Fruit fly (Drosophila melanogaster) whole organism, embryonic: ENCODE results near the gene CG10324.

Experiments
- Atf3 ChIP-seq: fragments of 200-800 bp; sonication (Bioruptor generic); optimal IDR thresholded peaks from 3 replicates; lab custom pipeline; 2016; ENCODE audit warnings: missing biosample characterization, missing genetic modification characterization
- CG11456 ChIP-seq: fragments of 200-800 bp; sonication (Bioruptor generic); IDR thresholded peaks from 3 replicates; pipeline ENCODE4 v1.3.6; 2022; ENCODE audit warnings: missing biosample characterization, missing genetic modification characterization
- CG11695 ChIP-seq: fragments of 200-800 bp; sonication (Bioruptor generic); IDR thresholded peaks from 3 replicates; pipeline ENCODE4 v1.3.6; 2022; ENCODE audit warnings: missing biosample characterization, missing genetic modification characterization
- CG12071 ChIP-seq: fragments of 200-800 bp; sonication (Bioruptor generic); optimal IDR thresholded peaks from 3 replicates; lab custom pipeline; 2018; ENCODE audit warnings: missing biosample characterization, mild to moderate bottlenecking, missing genetic modification characterization
- CG12391 ChIP-seq: fragments of 200-800 bp; sonication (Bioruptor generic); optimal IDR thresholded peaks from 3 replicates; lab custom pipeline; 2018; ENCODE audit warnings: missing biosample characterization, mild to moderate bottlenecking, missing genetic modification characterization, moderate library complexity
- CG14710 ChIP-seq: fragments of 200-800 bp; sonication (Bioruptor generic); optimal IDR thresholded peaks from 3 replicates; lab custom pipeline; 2019; ENCODE audit warnings: missing biosample characterization, mild to moderate bottlenecking, missing genetic modification characterization, moderate library complexity
- CG1529 ChIP-seq: fragments of 200-800 bp; sonication (Bioruptor generic); optimal IDR thresholded peaks from 3 replicates; lab custom pipeline; 2018; ENCODE audit warnings: missing biosample characterization, missing genetic modification characterization
- CG1603 ChIP-seq: fragments of 200-800 bp; sonication (Bioruptor generic); optimal IDR thresholded peaks from 2 replicates; lab custom pipeline; 2019; ENCODE audit warnings: missing biosample characterization, mild to moderate bottlenecking, missing genetic modification characterization, moderate library complexity
- CG16813 ChIP-seq: fragments of 200-800 bp; sonication (Bioruptor generic); IDR thresholded peaks from 3 replicates; pipeline ENCODE4 v1.3.6; 2022; ENCODE audit warnings: missing biosample characterization, missing genetic modification characterization; ENCODE audit not compliant: partially characterized antibody
- CG16815 ChIP-seq: fragments of 200-800 bp; sonication (Bioruptor generic); optimal IDR thresholded peaks from 3 replicates; lab custom pipeline; 2017; ENCODE audit warnings: missing biosample characterization, mild to moderate bottlenecking, missing genetic modification characterization
- CG17361 ChIP-seq: fragments of 200-800 bp; sonication (Bioruptor generic); IDR thresholded peaks from 3 replicates; pipeline ENCODE4 v1.3.6; 2022; ENCODE audit warnings: missing biosample characterization, missing genetic modification characterization
- CG17829 ChIP-seq: fragments of 200-800 bp; optimal IDR thresholded peaks from 2 replicates; lab custom pipeline; 2019; ENCODE audit warnings: missing biosample characterization, mild to moderate bottlenecking, missing genetic modification characterization, moderate library complexity
- CG18262 ChIP-seq: fragments of 200-800 bp; optimal IDR thresholded peaks from 3 replicates; lab custom pipeline; 2019; ENCODE audit warnings: missing biosample characterization, mild to moderate bottlenecking, missing genetic modification characterization, moderate library complexity
- CG2712 ChIP-seq: fragments of 200-800 bp; optimal IDR thresholded peaks from 3 replicates; lab custom pipeline; 2019; ENCODE audit warnings: missing biosample characterization, mild to moderate bottlenecking, missing genetic modification characterization, moderate library complexity
- CG2889 ChIP-seq: fragments of 200-800 bp; sonication (Bioruptor generic); IDR thresholded peaks from 3 replicates; pipeline ENCODE4 v1.3.6; 2022; ENCODE audit warnings: missing biosample characterization, missing genetic modification characterization
- CG30403 ChIP-seq: fragments of 200-800 bp; sonication (Bioruptor generic); optimal IDR thresholded peaks from 3 replicates; lab custom pipeline; 2016; ENCODE audit warnings: missing biosample characterization, missing genetic modification characterization
- CG30431 ChIP-seq: fragments of 200-800 bp; sonication (Bioruptor generic); optimal IDR thresholded peaks from 2 replicates; lab custom pipeline; 2017; ENCODE audit warnings: missing biosample characterization, missing genetic modification characterization
- CG32772 ChIP-seq: fragments of 200-800 bp; sonication (Bioruptor generic); IDR thresholded peaks from 2 replicates; pipeline ENCODE4 v1.3.6; 2022; ENCODE audit warnings: missing biosample characterization, missing genetic modification characterization
- CG4404 ChIP-seq: fragments of 200-800 bp; sonication (Bioruptor generic); IDR thresholded peaks from 2 replicates; pipeline ENCODE4 v1.3.6; 2022; ENCODE audit warnings: missing biosample characterization, missing genetic modification characterization
- CG4424 ChIP-seq: fragments of 200-800 bp; sonication (Bioruptor generic); optimal IDR thresholded peaks from 3 replicates; lab custom pipeline; 2016; ENCODE audit warnings: missing biosample characterization, missing genetic modification characterization
- CG4617 ChIP-seq: fragments of 200-800 bp; sonication (Bioruptor generic); optimal IDR thresholded peaks from 3 replicates; lab custom pipeline; 2016; ENCODE audit warnings: missing biosample characterization, missing genetic modification characterization, borderline replicate concordance
- CG6175 ChIP-seq: fragments of 200-800 bp; sonication (Bioruptor generic); IDR thresholded peaks from 3 replicates; pipeline ENCODE4 v1.3.6; 2022; ENCODE audit warnings: missing biosample characterization, missing genetic modification characterization
- CG8765 ChIP-seq: fragments of 200-800 bp; sonication (Bioruptor generic); IDR thresholded peaks from 2 replicates; pipeline ENCODE4 v1.3.6; 2022; ENCODE audit warnings: missing biosample characterization, missing genetic modification characterization
- CG9727 ChIP-seq: fragments of 200-800 bp; sonication (Bioruptor generic); optimal IDR thresholded peaks from 3 replicates; lab custom pipeline; 2017; ENCODE audit warnings: missing biosample characterization, mild to moderate bottlenecking, missing genetic modification characterization
- CoRest ChIP-seq: fragments of 200-800 bp; sonication (Bioruptor generic); optimal IDR thresholded peaks from 3 replicates; lab custom pipeline; 2018; ENCODE audit warnings: missing biosample characterization, mild to moderate bottlenecking, missing genetic modification characterization, moderate library complexity
- E2f2 ChIP-seq: fragments of 200-800 bp; sonication (Bioruptor generic); IDR thresholded peaks from 2 replicates; pipeline ENCODE4 v1.3.6; 2022; ENCODE audit warnings: missing biosample characterization, missing genetic modification characterization
- Fer2 ChIP-seq: fragments of 200-800 bp; sonication (Bioruptor generic); optimal IDR thresholded peaks from 2 replicates; lab custom pipeline; 2018; ENCODE audit warnings: missing biosample characterization, mild to moderate bottlenecking, missing genetic modification characterization, moderate library complexity
- HLH3B ChIP-seq: fragments of 200-800 bp; sonication (Bioruptor generic); IDR thresholded peaks from 2 replicates; pipeline ENCODE4 v1.3.6; 2022; ENCODE audit warnings: missing biosample characterization, missing genetic modification characterization
- NfI ChIP-seq: fragments of 200-800 bp; sonication (Bioruptor generic); optimal IDR thresholded peaks from 3 replicates; lab custom pipeline; 2018; ENCODE audit warnings: missing biosample characterization, mild to moderate bottlenecking, missing genetic modification characterization, moderate library complexity
- Oli ChIP-seq: fragments of 200-800 bp; sonication (Bioruptor generic); optimal IDR thresholded peaks from 2 replicates; lab custom pipeline; 2018; ENCODE audit warnings: missing biosample characterization, mild to moderate bottlenecking, missing genetic modification characterization, moderate library complexity
- Sox102F ChIP-seq: fragments of 200-800 bp; sonication (Bioruptor generic); optimal IDR thresholded peaks from 2 replicates; lab custom pipeline; 2018; ENCODE audit warnings: missing biosample characterization, mild to moderate bottlenecking, missing genetic modification characterization, moderate library complexity
- Xrp1 ChIP-seq: fragments of 200-800 bp; sonication (Bioruptor generic); IDR thresholded peaks from 2 replicates; pipeline ENCODE4 v1.3.6; 2022; ENCODE audit warnings: missing biosample characterization, missing genetic modification characterization
- ara ChIP-seq: fragments of 200-800 bp; sonication (Bioruptor generic); IDR thresholded peaks from 2 replicates; pipeline ENCODE4 v1.3.6; 2022; ENCODE audit warnings: missing biosample characterization, missing genetic modification characterization
- ci ChIP-seq: fragments of 200-800 bp; sonication (Bioruptor generic); IDR thresholded peaks from 3 replicates; pipeline ENCODE4 v1.3.6; 2022; ENCODE audit warnings: missing biosample characterization, missing genetic modification characterization
- dpn ChIP-seq, 2 experiments: fragments of 200-800 bp; sonication (Bioruptor generic); optimal IDR thresholded peaks; 3 replicates each; lab custom pipeline; 2016; ENCODE audit warnings: missing biosample characterization in 2 of 2, missing genetic modification characterization in 2 of 2
- fd96Cb ChIP-seq: fragments of 200-800 bp; sonication (Bioruptor generic); optimal IDR thresholded peaks from 2 replicates; lab custom pipeline; 2018; ENCODE audit warnings: missing biosample characterization, mild to moderate bottlenecking, missing genetic modification characterization, moderate library complexity
- gce ChIP-seq: fragments of 200-800 bp; sonication (Bioruptor generic); IDR thresholded peaks from 3 replicates; pipeline ENCODE4 v1.3.6; 2022; ENCODE audit warnings: missing biosample characterization, missing genetic modification characterization
- gem ChIP-seq: fragments of 200-800 bp; sonication (Bioruptor generic); optimal IDR thresholded peaks from 2 replicates; lab custom pipeline; 2019; ENCODE audit warnings: missing biosample characterization, mild to moderate bottlenecking, missing genetic modification characterization, moderate library complexity
- lmd ChIP-seq: fragments of 200-800 bp; sonication (Bioruptor generic); IDR thresholded peaks from 2 replicates; pipeline ENCODE4 v1.3.6; 2022; ENCODE audit warnings: missing biosample characterization, missing genetic modification characterization
- lola ChIP-seq, 3 experiments: fragments of >200 bp in 2 of 3; fragments of 200-800 bp in 1 of 3; sonication (Bioruptor generic) in 1 of 3; optimal IDR thresholded peaks; 2 replicates each; lab custom pipeline; 2017 to 2019; ENCODE audit warnings: missing biosample characterization in 3 of 3, missing genetic modification characterization in 3 of 3, mild to moderate bottlenecking in 1 of 3, moderate library complexity in 1 of 3
- nmo ChIP-seq: fragments of 200-800 bp; sonication (Bioruptor generic); optimal IDR thresholded peaks from 2 replicates; lab custom pipeline; 2018; ENCODE audit warnings: missing biosample characterization, mild to moderate bottlenecking, missing genetic modification characterization, moderate library complexity
- pan ChIP-seq, 4 experiments: fragments of >200 bp in 3 of 4; fragments of 200-800 bp in 1 of 4; sonication (Bioruptor generic) in 1 of 4; optimal IDR thresholded peaks in 3 of 4; IDR thresholded peaks in 1 of 4; 2 replicates each; pipeline versions ENCODE4 v1.3.6 to Lab custom; 2017 to 2022; ENCODE audit warnings: missing biosample characterization in 2 of 4, missing genetic modification characterization in 2 of 4, mixed read lengths in 1 of 4
- prd ChIP-seq, 3 experiments: fragments of >200 bp in 2 of 3; fragments of 200-800 bp in 1 of 3; sonication (Bioruptor generic) in 1 of 3; optimal IDR thresholded peaks in 2 of 3; IDR thresholded peaks in 1 of 3; 2 replicates in 2 of 3; 3 replicates in 1 of 3; pipeline versions ENCODE4 v1.3.6 to Lab custom; 2017 to 2022; ENCODE audit warnings: missing biosample characterization in 1 of 3, missing genetic modification characterization in 1 of 3
- sens ChIP-seq: fragments of 200-800 bp; sonication (Bioruptor generic); peaks from one replicate; lab custom pipeline; 2016; ENCODE audit warnings: missing biosample characterization, missing genetic modification characterization
- sens-2 ChIP-seq: fragments of 200-800 bp; sonication (Bioruptor generic); IDR thresholded peaks from 2 replicates; pipeline ENCODE4 v1.3.6; 2022; ENCODE audit warnings: missing biosample characterization, missing genetic modification characterization
- sisA ChIP-seq: fragments of 200-800 bp; sonication (Bioruptor generic); IDR thresholded peaks from 2 replicates; pipeline ENCODE4 v1.3.6; 2022; ENCODE audit warnings: missing biosample characterization, missing genetic modification characterization
- stc ChIP-seq: fragments of 200-800 bp; sonication (Bioruptor generic); IDR thresholded peaks from 2 replicates; pipeline ENCODE4 v1.3.6; 2022; ENCODE audit warnings: missing biosample characterization, missing genetic modification characterization
- zen ChIP-seq: fragments of 200-800 bp; sonication (Bioruptor generic); optimal IDR thresholded peaks from 3 replicates; lab custom pipeline; 2018; ENCODE audit warnings: missing biosample characterization, mild to moderate bottlenecking, missing genetic modification characterization, moderate library complexity

Gene CG10324

dm6 chr3R:16673184-16673583 lies 26.4 kb upstream of the CG10324 start (continued):
- TF ChIP-seq CG2889 (GFP tag; lab: Robert Waterston, UW) (0 out of 3 replicates have a peak, but pooled peaks have one; percentile 34), CG2712 (tag; lab: Kevin White, UChicago) (peak; percentile 40), zen (tag; lab: Kevin White, UChicago) (peak; percentile 58), Xrp1 (GFP tag; lab: Robert Waterston, UW) (peak; percentile 63), CG8765 (GFP tag; lab: Robert Waterston, UW) (peak; percentile 71; the same call in 1 of the 2 replicates), Sox102F (GFP tag; lab: Kevin White, UChicago) (peak; percentile 18), CG14710 (peak; percentile 30), sens (GFP tag; lab: Kevin White, UChicago) (peak; percentile 42), CG1603 (tag; lab: Kevin White, UChicago) (peak; percentile 40), NfI (GFP tag; lab: Kevin White, UChicago) (no peak), CG4404 (peak; percentile 24; the same call in 1 of the 2 replicates), E2f2 (GFP tag; lab: Robert Waterston, UW) (no peak), CG17361 (GFP tag; lab: Robert Waterston, UW) (0 out of 3 replicates have a peak, but pooled peaks have one; percentile 17), lmd (GFP tag; lab: Robert Waterston, UW) (0 out of 2 replicates have a peak, but pooled peaks have one; percentile 18), dpn (GFP tag; optimal IDR thresholded peaks at IDR 0.05; lab: Kevin White, UChicago) (peak in 1 of 2 experiments; percentile 5), CG12391 (tag; lab: Kevin White, UChicago) (peak; percentile 31), CG12071 (no peak), CG30403 (GFP tag; lab: Kevin White, UChicago) (peak; percentile 6), CG11456 (GFP tag; lab: Robert Waterston, UW) (0 out of 3 replicates have a peak, but pooled peaks have one; percentile 44), CG6175 (GFP tag; lab: Robert Waterston, UW) (no peak), CG1529 (GFP tag; lab: Kevin White, UChicago) (no peak), CG17829 (peak; percentile 21), CG30431 (GFP tag; lab: Kevin White, UChicago) (peak; percentile 16), CG4617 (GFP tag; lab: Kevin White, UChicago) (no peak), CoRest (tag; lab: Kevin White, UChicago) (peak; percentile 9), gem (tag; lab: Kevin White, UChicago) (peak; percentile 51), nmo (peak; percentile 20), lola (GFP tag; optimal IDR thresholded peaks at IDR 0.05; lab: Kevin White, UChicago) (peak in 1 of 3 experiments; percentile 21), HLH3B (0 out of 2 replicates have a peak, but pooled peaks have one; percentile 15), Fer2 (tag; lab: Kevin White, UChicago) (no peak), stc (GFP tag; lab: Robert Waterston, UW) (peak; percentile 35; the same call in 1 of the 2 replicates), pan (optimal IDR thresholded peaks at IDR 0.05; lab: Kevin White, UChicago) (no peak), pan (GFP tag; optimal IDR thresholded peaks at IDR 0.05 in 1 of 2, IDR thresholded peaks at IDR 0.05 in 1 of 2) (peak in 1 of 2 experiments; percentile 6), CG9727 (GFP tag; lab: Kevin White, UChicago) (peak; percentile 13), Oli (peak; percentile 7), ci (GFP tag; lab: Robert Waterston, UW) (peak; percentile 20; the same call in 1 of the 3 replicates), CG16813 (GFP tag; lab: Robert Waterston, UW) (no peak), sisA (peak; percentile 10; the same call in 1 of the 2 replicates), CG4424 (GFP tag; lab: Kevin White, UChicago) (peak; percentile 12), gce (GFP tag; lab: Robert Waterston, UW) (no peak), fd96Cb (tag; lab: Kevin White, UChicago) (peak; percentile 5), CG18262 (tag; lab: Kevin White, UChicago) (peak; percentile 29), CG32772 (GFP tag; lab: Robert Waterston, UW) (0 out of 2 replicates have a peak, but pooled peaks have one; percentile 16), ara (GFP tag; lab: Robert Waterston, UW) (peak; percentile 64), sens-2 (GFP tag; lab: Robert Waterston, UW) (0 out of 2 replicates have a peak, but pooled peaks have one; percentile 13), Atf3 (GFP tag; lab: Kevin White, UChicago) (no peak), CG16815 (GFP tag; lab: Kevin White, UChicago) (peak; percentile 2), prd (optimal IDR thresholded peaks at IDR 0.05; lab: Kevin White, UChicago) (no peak), prd (GFP tag; IDR thresholded peaks at IDR 0.05; lab: Robert Waterston, UW) (peak; percentile 78; the same call in 2 of the 3 replicates), CG11695 (GFP tag; lab: Robert Waterston, UW) (0 out of 3 replicates have a peak, but pooled peaks have one; percentile 50)
